Worm (Caenorhabditis elegans): ENCODE results near the gene H11E01.2.

DNA sequence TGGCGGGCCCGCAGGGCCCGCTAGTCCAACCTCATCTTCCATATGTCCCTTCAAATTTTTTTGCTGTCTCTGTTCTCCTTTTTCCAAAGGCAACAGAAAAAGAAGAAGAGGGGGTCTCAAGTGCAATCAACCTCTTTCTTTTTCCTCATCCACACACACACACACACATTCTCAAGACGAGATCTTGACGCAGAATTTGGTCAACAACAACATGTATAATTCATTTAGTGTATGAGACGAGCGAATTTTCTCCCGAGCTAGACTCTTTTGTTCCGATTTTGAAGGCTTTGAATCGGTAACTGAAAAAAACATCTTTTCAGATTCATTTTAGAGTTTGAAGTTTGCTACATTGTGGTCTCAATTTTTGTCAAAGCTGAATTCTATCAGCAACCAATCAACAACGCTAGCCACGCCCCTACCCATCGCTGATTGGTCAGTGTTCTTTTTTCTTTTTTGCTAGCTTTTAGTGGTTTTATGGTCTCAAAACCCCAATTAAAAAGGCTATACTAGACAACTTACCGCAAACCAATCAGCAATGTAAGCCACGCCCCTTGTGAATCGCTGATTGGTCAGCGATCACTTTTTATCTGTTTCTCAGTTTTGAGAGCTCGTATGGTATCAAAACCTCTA is 22.7 kb upstream of the H11E01.2 start:
- TF ChIP-seq aly-2 (tag; optimal IDR thresholded peaks at IDR 0.05) (no peak), snpc-4 (tag; optimal IDR thresholded peaks at IDR 0.05) (no peak), ama-1 (optimal IDR thresholded peaks at IDR 0.05) (no peak), unc-62 (GFP tag; optimal IDR thresholded peaks at IDR 0.05) (no peak), R02D3.7 (tag; optimal IDR thresholded peaks at IDR 0.05) (no peak), skn-1 (tag; optimal IDR thresholded peaks at IDR 0.05) (no peak), lsy-2 (tag; optimal IDR thresholded peaks at IDR 0.05) (no peak), unc-39 (tag; optimal IDR thresholded peaks at IDR 0.05) (no peak), ceh-16 (tag; optimal IDR thresholded peaks at IDR 0.05) (no peak), nhr-77 (tag; optimal IDR thresholded peaks at IDR 0.05) (no peak), unc-55 (GFP tag; optimal IDR thresholded peaks at IDR 0.05) (no peak), ztf-11 (tag; optimal IDR thresholded peaks at IDR 0.05) (no peak), nhr-12 (tag; optimal IDR thresholded peaks at IDR 0.05) (no peak), nhr-11 (tag; optimal IDR thresholded peaks at IDR 0.05) (no peak)
